Worm (Caenorhabditis elegans) whole organism, L4 larva: ENCODE data around the gene str-60.

Experiments
- nhr-25 ChIP-seq: sonication (generic microtip); optimal IDR thresholded peaks from 2 replicates; lab custom pipeline; 2017; ENCODE audit warnings: missing genetic modification characterization, mild to moderate bottlenecking, missing compliant biosample characterization, antibody characterized with exemption, moderate library complexity, borderline replicate concordance; ENCODE audit not compliant: insufficient read depth
- skn-1 ChIP-seq: fragments of 150-350 bp; optimal IDR thresholded peaks from 2 replicates; lab custom pipeline; 2014; ENCODE audit warnings: missing biosample characterization, missing genetic modification characterization
- ztf-7 ChIP-seq: fragments of 150-350 bp; optimal IDR thresholded peaks from 2 replicates; lab custom pipeline; 2014; ENCODE audit warnings: missing biosample characterization, missing genetic modification characterization

- TF ChIP-seq ztf-7 (tag; lab: Kevin White, UChicago) (no peak), skn-1 (tag; lab: Kevin White, UChicago) (no peak), nhr-25 (tag; lab: Kevin White, UChicago) (no peak)
These were observed 14.1 kb downstream of the str-60 start, which contains the start of gene F35E8.6 for ce11 chrV:15911848-15912247.
